In the genomic region with DNA sequence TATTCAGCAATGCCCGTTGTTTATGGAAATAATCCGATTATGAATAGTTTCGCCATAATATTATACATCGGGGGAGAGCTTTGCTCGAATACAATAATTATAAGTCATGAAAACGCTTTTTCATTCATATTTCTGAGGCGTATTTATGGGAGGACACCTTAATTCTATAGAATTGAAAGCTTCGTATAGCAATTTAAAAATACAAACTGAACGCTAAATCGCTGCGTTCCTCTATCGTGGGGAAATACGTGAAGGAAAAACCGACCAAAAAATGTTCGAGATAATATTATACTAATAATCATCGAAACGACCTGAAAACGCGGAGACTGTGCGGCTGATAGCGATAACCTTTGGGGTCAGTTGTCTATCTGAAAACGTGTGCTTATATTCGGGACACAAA, we compare ENCODE assay signal across 4 fruit fly cellular contexts.
A peak's percentile ranks its signal among the peaks of the same experiment; 100 is the strongest.
TF ChIP-seq lines count a peak whose summit lies in the region.

No protein-coding gene starts in this region.

- no peak for TF ChIP-seq CTCF in whole organism, embryonic (GFP tag; optimal IDR thresholded peaks at IDR 0.05; lab: Kevin White, UChicago)

TF ChIP-seq in whole organism, adult, 20 proteins besides CTCF, POLR2A, EP300 and RAD21:
- TF ChIP-seq cic (GFP tag; optimal IDR thresholded peaks at IDR 0.05; lab: Kevin White, UChicago): peak; percentile 69
- TF ChIP-seq cnc (optimal IDR thresholded peaks at IDR 0.05; lab: Kevin White, UChicago): no peak

TF ChIP-seq in whole organism, embryonic, 481 proteins besides CTCF, POLR2A, EP300 and RAD21:
- TF ChIP-seq CG31441 (GFP tag; IDR thresholded peaks at IDR 0.05; lab: Robert Waterston, UW): no peak
- peak; percentile 63; the same call in 1 of the 3 replicates for TF ChIP-seq CG2199 (GFP tag; IDR thresholded peaks at IDR 0.05; lab: Robert Waterston, UW)

TF ChIP-seq in whole organism, prepupa, 60 proteins besides CTCF, POLR2A, EP300 and RAD21:
- TF ChIP-seq svp (GFP tag; lab: Kevin White, UChicago): peak; percentile 82
- no peak for TF ChIP-seq Hr4 (GFP tag; optimal IDR thresholded peaks at IDR 0.05; lab: Kevin White, UChicago)
- no peak for TF ChIP-seq OdsH (GFP tag; optimal IDR thresholded peaks at IDR 0.05; lab: Kevin White, UChicago)

TF ChIP-seq in whole organism, wandering third instar larva, 38 proteins besides CTCF, POLR2A, EP300 and RAD21:
- TF ChIP-seq ey (GFP tag; optimal IDR thresholded peaks at IDR 0.05; lab: Kevin White, UChicago) (no peak), Rel (GFP tag; optimal IDR thresholded peaks at IDR 0.05; lab: Kevin White, UChicago) (no peak), Rel (tag; optimal IDR thresholded peaks at IDR 0.05; lab: Kevin White, UChicago) (peak; percentile 35), pan (optimal IDR thresholded peaks at IDR 0.05; lab: Kevin White, UChicago) (no peak)
